Fruit fly (Drosophila melanogaster): ENCODE measurements around the gene 2mit.

2mit gene

dm6 chr3R:13155587-13155986 lies at the start of gene 2mit:
2mit (minus strand) TSS chr3R:13155687.
- TF ChIP-seq chinmo (GFP tag; IDR thresholded peaks at IDR 0.05; ENCODE audit: partially characterized antibody) (0 out of 4 replicates have a peak, but pooled peaks have one; percentile 39), abd-A (tag; optimal IDR thresholded peaks at IDR 0.05) (peak; percentile 1), scrt (GFP tag; optimal IDR thresholded peaks at IDR 0.05) (peak; percentile 72), fru (optimal IDR thresholded peaks at IDR 0.05) (no peak), CG42726 (GFP tag; IDR thresholded peaks at IDR 0.05; ENCODE audit: partially characterized antibody) (0 out of 2 replicates have a peak, but pooled peaks have one; percentile 23), CG6854 (GFP tag; optimal IDR thresholded peaks at IDR 0.05) (no peak), Jarid2 (GFP tag; optimal IDR thresholded peaks at IDR 0.05) (peak; percentile 42), ewg (GFP tag; optimal IDR thresholded peaks at IDR 0.05) (peak; percentile 83), sens (GFP tag) (peak; percentile 27), CG3163 (GFP tag; optimal IDR thresholded peaks at IDR 0.05) (peak; percentile 15), CG18011 (GFP tag; optimal IDR thresholded peaks at IDR 0.05) (peak; percentile 34)

dm6 chr3R:13200402-13200801 lies 44.9 kb upstream of the 2mit start:
- TF ChIP-seq CG12769 (tag; optimal IDR thresholded peaks at IDR 0.05) (no peak), onecut (GFP tag; IDR thresholded peaks at IDR 0.05) (peak; percentile 5; the same call in 1 of the 2 replicates), Ptx1 (GFP tag; IDR thresholded peaks at IDR 0.05) (no peak), tll (GFP tag; optimal IDR thresholded peaks at IDR 0.05) (no peak), nom (GFP tag; optimal IDR thresholded peaks at IDR 0.05) (no peak), CG15269 (tag; optimal IDR thresholded peaks at IDR 0.05) (peak; percentile 28), dmrt99B (tag; optimal IDR thresholded peaks at IDR 0.05) (peak; percentile 1), CG33557 (GFP tag; optimal IDR thresholded peaks at IDR 0.05) (no peak), z (GFP tag; IDR thresholded peaks at IDR 0.05) (no peak), Gsc (GFP tag; IDR thresholded peaks at IDR 0.05) (no peak), Tbp (GFP tag; optimal IDR thresholded peaks at IDR 0.05) (no peak), B-H2 (GFP tag; optimal IDR thresholded peaks at IDR 0.05) (no peak), CG11560 (tag; IDR thresholded peaks at IDR 0.05) (no peak), row (GFP tag; IDR thresholded peaks at IDR 0.05) (peak; percentile 61; the same call in 2 of the 3 replicates), CG6654 (GFP tag; optimal IDR thresholded peaks at IDR 0.05) (no peak), zf30C (GFP tag; optimal IDR thresholded peaks at IDR 0.05) (no peak), CG9932 (GFP tag; IDR thresholded peaks at IDR 0.05) (0 out of 2 replicates have a peak, but pooled peaks have one; percentile 14), CG15073 (GFP tag; optimal IDR thresholded peaks at IDR 0.05) (no peak), Ets97D (GFP tag; optimal IDR thresholded peaks at IDR 0.05) (no peak), danr (GFP tag; IDR thresholded peaks at IDR 0.05) (no peak), CrebB (tag; optimal IDR thresholded peaks at IDR 0.05) (no peak), CG18011 (GFP tag; optimal IDR thresholded peaks at IDR 0.05) (no peak), run (tag; optimal IDR thresholded peaks at IDR 0.05) (no peak), gt (GFP tag; IDR thresholded peaks at IDR 0.05) (no peak), Camta (GFP tag; optimal IDR thresholded peaks at IDR 0.05) (no peak), eve (GFP tag; optimal IDR thresholded peaks at IDR 0.05) (no peak), Gug (GFP tag; IDR thresholded peaks at IDR 0.05) (no peak), cwo (GFP tag; optimal IDR thresholded peaks at IDR 0.05) (peak; percentile 18), CG6175 (GFP tag; IDR thresholded peaks at IDR 0.05) (no peak), pan (optimal IDR thresholded peaks at IDR 0.05) (no peak), pan (GFP tag; optimal IDR thresholded peaks at IDR 0.05 in 1 of 2, IDR thresholded peaks at IDR 0.05 in 1 of 2) (peak in 1 of 2 experiments; percentile 5), trem (tag; optimal IDR thresholded peaks at IDR 0.05) (no peak), Nf-YB (GFP tag; optimal IDR thresholded peaks at IDR 0.05) (no peak), sisA (GFP tag; IDR thresholded peaks at IDR 0.05) (peak; percentile 23; the same call in 1 of the 2 replicates), Rfx (GFP tag; IDR thresholded peaks at IDR 0.05) (peak; percentile 22; the same call in 1 of the 2 replicates), E2f2 (GFP tag; IDR thresholded peaks at IDR 0.05) (no peak), CG11696 (GFP tag; IDR thresholded peaks at IDR 0.05) (no peak), seq (GFP tag; IDR thresholded peaks at IDR 0.05) (0 out of 2 replicates have a peak, but pooled peaks have one; percentile 31), CG2889 (GFP tag; IDR thresholded peaks at IDR 0.05) (no peak), CG3281 (GFP tag; optimal IDR thresholded peaks at IDR 0.05) (no peak)

All from whole organism, embryonic.